Fruit fly (Drosophila melanogaster): ENCODE data around the gene Ocrl.

Gene Ocrl

DNA sequence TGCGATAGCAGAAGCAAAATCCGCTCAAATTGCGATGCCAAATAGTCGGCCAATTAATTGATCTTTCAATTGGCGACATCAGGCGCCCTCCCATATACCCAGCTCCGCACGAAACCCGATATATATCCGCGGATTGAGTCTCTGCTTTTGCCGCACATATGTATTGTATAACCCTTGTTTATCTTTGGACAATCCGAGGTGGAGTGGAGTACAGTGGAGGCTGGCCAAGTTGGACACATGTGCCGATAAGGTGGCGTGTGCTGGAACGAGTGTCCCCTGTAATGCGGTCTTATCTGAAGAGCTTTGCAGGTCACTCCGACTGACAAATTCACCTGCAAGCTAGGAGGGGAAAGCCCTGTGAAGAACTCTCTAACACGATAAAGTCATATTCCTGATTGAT, 13.2 kb upstream of the Ocrl start:
- TF ChIP-seq CG17806 (tag; optimal IDR thresholded peaks at IDR 0.05) (no peak), CG34367 (tag; optimal IDR thresholded peaks at IDR 0.05) (no peak)

DNA sequence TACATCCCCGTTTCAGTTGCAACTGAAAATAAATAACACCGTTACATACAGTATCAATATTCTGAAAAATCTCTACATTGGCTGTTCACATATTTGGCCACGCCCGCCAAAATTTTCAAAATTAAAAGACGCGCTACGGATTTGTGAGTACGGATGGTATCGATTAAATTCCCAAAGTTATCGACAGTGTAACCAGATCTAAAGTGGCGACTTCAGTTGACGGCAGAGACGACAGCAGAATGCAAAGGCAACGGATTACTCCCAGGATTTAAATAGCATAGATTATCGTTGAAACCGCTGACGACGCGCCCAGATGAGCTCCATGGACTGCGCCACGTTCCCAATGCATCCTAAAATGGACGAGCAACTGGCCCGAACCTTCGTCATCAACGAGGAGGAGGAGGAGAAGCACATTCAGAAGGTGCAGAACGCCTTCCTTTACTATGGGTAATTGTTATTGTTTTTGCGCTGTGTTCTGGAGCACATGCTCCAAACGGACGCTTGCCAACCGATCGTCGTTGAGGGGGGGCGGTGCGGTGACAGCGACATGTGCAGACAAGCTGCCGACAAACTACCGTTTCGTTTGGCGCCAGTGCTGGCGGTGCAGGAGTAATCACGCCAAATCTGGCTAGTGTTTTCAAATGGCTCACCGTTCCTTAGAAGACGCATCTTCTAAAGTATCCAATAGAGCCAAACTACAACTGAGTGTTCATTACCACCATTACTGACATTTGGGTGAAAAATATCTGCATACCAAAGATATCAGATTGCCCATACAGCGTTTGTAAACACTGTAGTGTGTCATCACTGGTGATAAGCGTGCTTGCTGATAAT, 4.9 kb downstream of the Ocrl start, which contains the start of gene CG11596:
Gene CG11596, plus strand, starts transcription at position 211 of the 834 bp plus-strand sequence.
- no peak for TF ChIP-seq CG15710 (tag; optimal IDR thresholded peaks at IDR 0.05)
- TF ChIP-seq D1 (tag; optimal IDR thresholded peaks at IDR 0.05): no peak
- TF ChIP-seq CG13204 (GFP tag; optimal IDR thresholded peaks at IDR 0.05): no peak
- TF ChIP-seq CG32121 (GFP tag; IDR thresholded peaks at IDR 0.05): 0 out of 2 replicates have a peak, but pooled peaks have one; percentile 15
- TF ChIP-seq CG4496 (GFP tag; IDR thresholded peaks at IDR 0.05): 0 out of 3 replicates have a peak, but pooled peaks have one; percentile 20
- TF ChIP-seq Snoo (tag; optimal IDR thresholded peaks at IDR 0.05): no peak
- TF ChIP-seq CG9948 (tag; optimal IDR thresholded peaks at IDR 0.05): no peak
- no peak for TF ChIP-seq Pif1B (GFP tag; optimal IDR thresholded peaks at IDR 0.05)

DNA sequence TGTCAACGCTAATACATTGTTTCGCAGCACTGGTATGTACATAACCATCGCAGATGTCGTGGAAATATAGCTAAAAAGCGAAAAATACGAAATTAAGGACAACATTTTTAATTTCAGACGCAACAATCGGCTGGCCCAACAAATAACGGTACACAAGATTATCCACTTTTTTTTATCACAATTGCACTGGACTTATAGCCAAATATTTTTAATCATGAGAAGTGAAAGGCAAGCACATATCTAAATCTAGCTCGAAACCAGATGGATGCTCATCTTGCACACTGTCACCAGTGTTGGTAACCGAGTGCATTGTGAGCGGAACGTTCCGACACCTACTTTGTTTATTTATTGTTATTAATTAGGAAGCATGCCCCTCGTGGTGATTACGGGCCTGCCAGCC, 17.2 kb downstream of the Ocrl start, which contains the start of the genes CG3857 and CG3587:
Gene CG3857, minus strand, starts transcription at position 21 of the 400 bp plus-strand sequence.
Gene CG3587, plus strand, starts transcription at position 288 of the 400 bp plus-strand sequence.
- TF ChIP-seq Pif1A (GFP tag; optimal IDR thresholded peaks at IDR 0.05): peak; percentile 68
- peak; percentile 37 for TF ChIP-seq CG17806 (tag; optimal IDR thresholded peaks at IDR 0.05)
- TF ChIP-seq CG32121 (GFP tag; IDR thresholded peaks at IDR 0.05): peak; percentile 37; the same call in 1 of the 2 replicates
- no peak for TF ChIP-seq CG10348 (GFP tag; IDR thresholded peaks at IDR 0.05)
- peak; percentile 75 for TF ChIP-seq fd96Ca (GFP tag; IDR thresholded peaks at IDR 0.05)
- no peak for TF ChIP-seq D1 (tag; optimal IDR thresholded peaks at IDR 0.05)
- TF ChIP-seq CG13204 (GFP tag; optimal IDR thresholded peaks at IDR 0.05): no peak
- peak; percentile 58 for TF ChIP-seq Ets98B (GFP tag; IDR thresholded peaks at IDR 0.05)
- TF ChIP-seq CG34367 (tag; optimal IDR thresholded peaks at IDR 0.05): peak; percentile 59
- peak; percentile 37 for TF ChIP-seq EcR (GFP tag; optimal IDR thresholded peaks at IDR 0.05)
- TF ChIP-seq CG12605 (GFP tag; IDR thresholded peaks at IDR 0.05): peak; percentile 23; the same call in 1 of the 2 replicates
- peak; percentile 65 for TF ChIP-seq CG14655 (GFP tag; optimal IDR thresholded peaks at IDR 0.05)
- peak; percentile 69 for TF ChIP-seq CG15710 (tag; optimal IDR thresholded peaks at IDR 0.05)
- TF ChIP-seq CG8301 (tag; optimal IDR thresholded peaks at IDR 0.05): peak; percentile 52
- peak; percentile 0 for TF ChIP-seq gl (tag; optimal IDR thresholded peaks at IDR 0.05)
- peak; percentile 30; the same call in 1 of the 2 replicates for TF ChIP-seq rn (GFP tag; IDR thresholded peaks at IDR 0.05)
- TF ChIP-seq CG4496 (GFP tag; IDR thresholded peaks at IDR 0.05): peak; percentile 66
- peak; percentile 35 for TF ChIP-seq CG9948 (tag; optimal IDR thresholded peaks at IDR 0.05)
- peak; percentile 39 for TF ChIP-seq Pif1B (GFP tag; optimal IDR thresholded peaks at IDR 0.05)
- peak; percentile 66 for TF ChIP-seq CG8159 (tag; optimal IDR thresholded peaks at IDR 0.05)
- peak; percentile 65 for TF ChIP-seq Snoo (tag; optimal IDR thresholded peaks at IDR 0.05)

DNA sequence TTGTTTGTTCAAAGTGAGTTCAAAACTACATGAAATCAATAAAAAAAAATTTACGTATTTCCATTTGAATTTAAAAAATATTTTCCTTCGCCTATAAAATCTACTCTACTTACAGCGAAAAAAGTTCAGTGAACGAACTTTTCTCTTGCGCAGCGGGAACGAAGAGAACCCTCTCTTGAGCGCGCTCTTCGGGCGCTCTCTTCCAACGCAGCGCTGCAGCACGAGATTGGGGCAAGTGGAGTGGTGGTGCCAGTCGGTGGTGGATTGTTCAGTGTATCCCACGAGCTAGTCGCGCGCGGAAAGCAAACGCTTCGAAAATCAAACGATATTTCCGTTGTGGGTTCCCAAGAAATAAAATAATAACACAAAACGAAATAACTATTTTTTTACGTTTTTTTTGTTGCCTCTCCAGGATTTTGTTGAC, 18.9 kb downstream of the Ocrl start, which contains the start of gene Hr4:
Gene Hr4, plus strand, starts transcription at position 272 of the 424 bp plus-strand sequence.
- TF ChIP-seq Pif1B (GFP tag; optimal IDR thresholded peaks at IDR 0.05): peak; percentile 28
- no peak for TF ChIP-seq rn (GFP tag; IDR thresholded peaks at IDR 0.05)
- no peak for TF ChIP-seq CG15710 (tag; optimal IDR thresholded peaks at IDR 0.05)
- TF ChIP-seq fd96Ca (GFP tag; IDR thresholded peaks at IDR 0.05): no peak; the same call in 2 of the 3 replicates
- no peak for TF ChIP-seq CG34367 (tag; optimal IDR thresholded peaks at IDR 0.05)
- no peak for TF ChIP-seq CG14655 (GFP tag; optimal IDR thresholded peaks at IDR 0.05)
- TF ChIP-seq Pif1A (GFP tag; optimal IDR thresholded peaks at IDR 0.05): peak; percentile 10
- peak; percentile 4 for TF ChIP-seq Snoo (tag; optimal IDR thresholded peaks at IDR 0.05)
- TF ChIP-seq D1 (tag; optimal IDR thresholded peaks at IDR 0.05): no peak
- peak; percentile 59; the same call in 1 of the 2 replicates for TF ChIP-seq Ets98B (GFP tag; IDR thresholded peaks at IDR 0.05)
- no peak for TF ChIP-seq CG8301 (tag; optimal IDR thresholded peaks at IDR 0.05)
- TF ChIP-seq CG12605 (GFP tag; IDR thresholded peaks at IDR 0.05): peak; percentile 64
- TF ChIP-seq CG4496 (GFP tag; IDR thresholded peaks at IDR 0.05): peak; percentile 66; the same call in 2 of the 3 replicates
- TF ChIP-seq EcR (GFP tag; optimal IDR thresholded peaks at IDR 0.05): peak; percentile 99
- TF ChIP-seq CG17806 (tag; optimal IDR thresholded peaks at IDR 0.05): no peak
- no peak for TF ChIP-seq CG10348 (GFP tag; IDR thresholded peaks at IDR 0.05)
- TF ChIP-seq gl (tag; optimal IDR thresholded peaks at IDR 0.05): no peak
- TF ChIP-seq CG8159 (tag; optimal IDR thresholded peaks at IDR 0.05): peak; percentile 30
- TF ChIP-seq CG13204 (GFP tag; optimal IDR thresholded peaks at IDR 0.05): peak; percentile 26
- TF ChIP-seq CG9948 (tag; optimal IDR thresholded peaks at IDR 0.05): no peak
- TF ChIP-seq CG32121 (GFP tag; IDR thresholded peaks at IDR 0.05): peak; percentile 48; the same call in 1 of the 2 replicates

DNA sequence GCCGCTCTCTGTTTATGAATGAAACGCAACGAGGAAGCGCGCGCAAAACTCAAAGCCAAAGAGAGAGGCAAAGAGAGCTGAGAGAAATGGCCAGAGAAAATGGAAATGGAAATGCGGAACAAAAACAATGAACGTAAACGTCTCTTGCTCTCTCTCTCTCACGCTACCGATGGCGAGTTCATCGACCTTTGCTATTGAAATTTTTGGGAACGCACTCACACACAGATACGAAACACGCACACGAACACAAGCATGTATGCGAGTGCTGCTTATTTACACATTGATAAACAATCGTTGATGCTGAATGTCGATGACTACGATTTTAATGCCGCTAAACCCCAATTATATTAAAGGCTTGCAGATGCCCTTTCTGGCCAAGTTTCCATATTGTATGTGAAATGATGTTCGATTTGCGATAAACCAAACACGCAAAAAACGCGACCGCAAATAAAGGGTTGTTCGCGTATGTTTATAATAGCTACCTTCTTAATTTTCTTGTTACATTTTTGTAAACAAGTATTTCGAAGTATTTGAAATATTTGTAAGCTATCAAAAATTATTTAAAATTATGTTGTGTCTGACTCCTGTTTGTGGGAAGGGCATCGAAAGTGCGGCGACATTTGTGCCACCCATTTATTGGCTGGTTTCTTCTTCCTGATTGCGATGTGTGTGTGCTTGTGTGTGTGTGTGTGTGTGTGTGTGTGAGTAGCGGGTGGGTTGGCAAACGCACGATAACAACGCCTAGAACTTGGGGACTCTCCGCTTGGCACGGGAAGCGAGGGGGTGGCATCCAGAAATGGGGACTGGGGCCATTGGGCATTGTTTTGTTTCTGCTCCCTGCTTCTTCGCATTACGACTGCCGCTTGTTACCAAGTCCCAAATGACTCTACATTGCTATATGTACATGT, 20.8 kb downstream of the Ocrl start:
- TF ChIP-seq CG32121 (GFP tag; IDR thresholded peaks at IDR 0.05) (no peak), EcR (GFP tag; optimal IDR thresholded peaks at IDR 0.05) (peak; percentile 97), CG9948 (tag; optimal IDR thresholded peaks at IDR 0.05) (peak; percentile 54), Pif1B (GFP tag; optimal IDR thresholded peaks at IDR 0.05) (peak; percentile 34), CG14655 (GFP tag; optimal IDR thresholded peaks at IDR 0.05) (peak; percentile 71), CG10348 (GFP tag; IDR thresholded peaks at IDR 0.05) (no peak), CG8159 (tag; optimal IDR thresholded peaks at IDR 0.05) (peak; percentile 66), D1 (tag; optimal IDR thresholded peaks at IDR 0.05) (peak; percentile 7), CG34367 (tag; optimal IDR thresholded peaks at IDR 0.05) (peak; percentile 50), CG13204 (GFP tag; optimal IDR thresholded peaks at IDR 0.05) (no peak), Snoo (tag; optimal IDR thresholded peaks at IDR 0.05) (peak; percentile 65), CG17806 (tag; optimal IDR thresholded peaks at IDR 0.05) (peak; percentile 40), gl (tag; optimal IDR thresholded peaks at IDR 0.05) (no peak), Ets98B (GFP tag; IDR thresholded peaks at IDR 0.05) (peak; percentile 19), fd96Ca (GFP tag; IDR thresholded peaks at IDR 0.05) (0 out of 3 replicates have a peak, but pooled peaks have one; percentile 29), CG4496 (GFP tag; IDR thresholded peaks at IDR 0.05) (no peak), CG15710 (tag; optimal IDR thresholded peaks at IDR 0.05) (peak; percentile 65), CG8301 (tag; optimal IDR thresholded peaks at IDR 0.05) (peak; percentile 56), Pif1A (GFP tag; optimal IDR thresholded peaks at IDR 0.05) (peak; percentile 28)
